Worm (Caenorhabditis elegans) whole organism, L4 larva: ENCODE measurements around the gene Y7A5A.6.

Source experiments
- F26F4.8 ChIP-seq: fragments of 200-800 bp; sonication (Bioruptor generic); conservative IDR thresholded peaks from 2 replicates; pipeline ENCODE4 v1.3.6; 2022; ENCODE audit warnings: missing genetic modification characterization, missing compliant biosample characterization
- R02D3.7 ChIP-seq: fragments of 150-350 bp; sonication (generic microtip); optimal IDR thresholded peaks from 3 replicates; lab custom pipeline; 2014; ENCODE audit warnings: missing biosample characterization, missing genetic modification characterization
- Y5F2A.4 ChIP-seq: fragments of 200-800 bp; sonication (Bioruptor generic); optimal IDR thresholded peaks from 2 replicates; lab custom pipeline; 2018; ENCODE audit warnings: mild to moderate bottlenecking, missing genetic modification characterization, missing compliant biosample characterization
- Y75B8A.6 ChIP-seq: fragments of 200-800 bp; sonication (Bioruptor generic); IDR thresholded peaks from 2 replicates; pipeline ENCODE4 v1.3.6; 2022; ENCODE audit warnings: missing genetic modification reagents, missing genetic modification characterization, missing compliant biosample characterization
- aha-1 ChIP-seq: fragments of 150-350 bp; peaks from one replicate; lab custom pipeline; 2014; ENCODE audit warnings: missing biosample characterization, missing genetic modification characterization
- aly-2 ChIP-seq: sonication (generic microtip); optimal IDR thresholded peaks from 2 replicates; lab custom pipeline; 2018; ENCODE audit warnings: missing biosample characterization, missing genetic modification characterization
- ceh-62 ChIP-seq: sonication (generic microtip); optimal IDR thresholded peaks from 2 replicates; lab custom pipeline; 2017; ENCODE audit warnings: missing biosample characterization, missing genetic modification characterization
- daf-16 ChIP-seq, 3 experiments: sonication (generic microtip); optimal IDR thresholded peaks; 2 replicates each; lab custom pipeline; 2016 to 2017; ENCODE audit warnings: missing genetic modification characterization in 3 of 3, missing genetic modification reagents in 3 of 3, mild to moderate bottlenecking in 2 of 3, missing compliant biosample characterization in 2 of 3, missing biosample characterization in 1 of 3, moderate library complexity in 1 of 3
- dmd-6 ChIP-seq: fragments of 200-800 bp; sonication (Bioruptor generic); IDR thresholded peaks from 2 replicates; pipeline ENCODE4 v1.3.6; 2022; ENCODE audit warnings: missing genetic modification reagents, missing genetic modification characterization, missing compliant biosample characterization
- dmd-9 ChIP-seq: fragments of 200-800 bp; sonication (Bioruptor generic); IDR thresholded peaks from 2 replicates; pipeline ENCODE4 v1.3.6; 2022; ENCODE audit warnings: missing genetic modification reagents, missing genetic modification characterization, missing compliant biosample characterization
- duxl-1 ChIP-seq: sonication (generic microtip); optimal IDR thresholded peaks from 2 replicates; lab custom pipeline; 2016; ENCODE audit warnings: mild to moderate bottlenecking, missing genetic modification characterization, moderate library complexity, missing compliant biosample characterization; ENCODE audit not compliant: poor library complexity
- dve-1 ChIP-seq: sonication (generic microtip); optimal IDR thresholded peaks from 2 replicates; lab custom pipeline; 2017; ENCODE audit warnings: antibody characterized with exemption, mild to moderate bottlenecking, missing genetic modification characterization, missing compliant biosample characterization; ENCODE audit not compliant: insufficient read depth
- fkh-10 ChIP-seq: fragments of 150-350 bp; optimal IDR thresholded peaks from 2 replicates; lab custom pipeline; 2014; ENCODE audit warnings: missing biosample characterization, missing genetic modification reagents, missing genetic modification characterization
- hlh-11 ChIP-seq: fragments of 200-800 bp; sonication (Bioruptor generic); optimal IDR thresholded peaks from 2 replicates; lab custom pipeline; 2018; ENCODE audit warnings: mild to moderate bottlenecking, missing genetic modification characterization, missing compliant biosample characterization
- lin-1 ChIP-seq: fragments of 200-800 bp; sonication (Bioruptor generic); IDR thresholded peaks from 2 replicates; pipeline ENCODE4 v1.3.6; 2022; ENCODE audit warnings: missing genetic modification reagents, missing genetic modification characterization, missing compliant biosample characterization
- lir-3 ChIP-seq: sonication (generic microtip); optimal IDR thresholded peaks from 2 replicates; lab custom pipeline; 2016; ENCODE audit warnings: mild to moderate bottlenecking, missing genetic modification characterization, missing compliant biosample characterization
- mes-2 ChIP-seq: sonication (generic microtip); optimal IDR thresholded peaks from 2 replicates; lab custom pipeline; 2016; ENCODE audit warnings: missing genotype, mild to moderate bottlenecking, missing genetic modification characterization, missing compliant biosample characterization; ENCODE audit not compliant: poor library complexity, severe bottlenecking
- nhr-10 ChIP-seq: fragments of 150-350 bp; optimal IDR thresholded peaks from 2 replicates; lab custom pipeline; 2014; ENCODE audit warnings: missing biosample characterization, missing genetic modification characterization
- nhr-111 ChIP-seq: fragments of 200-800 bp; sonication (Bioruptor generic); optimal IDR thresholded peaks from 2 replicates; lab custom pipeline; 2018; ENCODE audit warnings: mild to moderate bottlenecking, missing genetic modification characterization, missing compliant biosample characterization
- nhr-28 ChIP-seq: fragments of 150-350 bp; optimal IDR thresholded peaks from 2 replicates; lab custom pipeline; 2014; ENCODE audit warnings: missing biosample characterization, missing genetic modification characterization
- nhr-6 ChIP-seq: fragments of 150-350 bp; optimal IDR thresholded peaks from 2 replicates; lab custom pipeline; 2014; ENCODE audit warnings: missing biosample characterization, missing genetic modification characterization
- php-3 ChIP-seq: fragments of 200-800 bp; sonication (Bioruptor generic); IDR thresholded peaks from 2 replicates; pipeline ENCODE4 v1.3.6; 2022; ENCODE audit warnings: missing genetic modification reagents, missing genetic modification characterization, missing compliant biosample characterization
- pqm-1 ChIP-seq: sonication (generic microtip); optimal IDR thresholded peaks from 2 replicates; lab custom pipeline; 2017; ENCODE audit warnings: missing biosample characterization, missing genetic modification characterization
- saeg-2 ChIP-seq: fragments of 200-800 bp; sonication (Bioruptor generic); IDR thresholded peaks from 2 replicates; pipeline ENCODE4 v1.3.6; 2022; ENCODE audit warnings: missing genetic modification reagents, missing genetic modification characterization, missing compliant biosample characterization
- set-16 ChIP-seq: fragments of 200-800 bp; sonication (Bioruptor generic); IDR thresholded peaks from 2 replicates; pipeline ENCODE4 v1.3.6; 2022; ENCODE audit warnings: missing genetic modification reagents, missing genetic modification characterization, missing compliant biosample characterization
- snpc-4 ChIP-seq: fragments of 150-350 bp; optimal IDR thresholded peaks from 2 replicates; lab custom pipeline; 2014; ENCODE audit warnings: missing biosample characterization, missing genetic modification characterization
- spr-3 ChIP-seq: fragments of 200-800 bp; sonication (Bioruptor generic); optimal IDR thresholded peaks from 2 replicates; lab custom pipeline; 2018; ENCODE audit warnings: mild to moderate bottlenecking, missing genetic modification characterization, missing compliant biosample characterization
- tag-97 ChIP-seq: fragments of 200-800 bp; sonication (Bioruptor generic); IDR thresholded peaks from 2 replicates; pipeline ENCODE4 v1.3.6; 2022; ENCODE audit warnings: missing genetic modification characterization, missing compliant biosample characterization
- unc-130 ChIP-seq: sonication (generic microtip); optimal IDR thresholded peaks from 2 replicates; lab custom pipeline; 2016; ENCODE audit warnings: missing genetic modification reagents, missing genetic modification characterization, missing compliant biosample characterization
- unc-62 ChIP-seq, 3 experiments: fragments of 150-350 bp in 1 of 3; sonication (generic microtip); optimal IDR thresholded peaks in 2 of 3; peaks in 1 of 3; 1 replicate in 1 of 3; 2 replicates in 2 of 3; lab custom pipeline; 2014 to 2017; ENCODE audit warnings: missing biosample characterization in 3 of 3, missing genetic modification characterization in 3 of 3, missing genetic modification reagents in 3 of 3, missing genotype in 1 of 3
- zfp-2 ChIP-seq: sonication (generic microtip); optimal IDR thresholded peaks from 2 replicates; lab custom pipeline; 2016; ENCODE audit warnings: mild to moderate bottlenecking, missing genetic modification characterization, missing compliant biosample characterization
- zip-2 ChIP-seq: fragments of 150-350 bp; optimal IDR thresholded peaks from 2 replicates; lab custom pipeline; 2014; ENCODE audit warnings: missing biosample characterization, missing genetic modification characterization

The Y7A5A.6 gene

ce11 chrX:15773262-15773908 is 26.1 kb downstream of the Y7A5A.6 start, which contains the start of gene Y7A5A.13 (continued):
- no peak for TF ChIP-seq R02D3.7
- no peak for TF ChIP-seq Y75B8A.6 (GFP tag; lab: Robert Waterston, UW)
- peak; percentile 9 for TF ChIP-seq unc-130
- no peak for TF ChIP-seq saeg-2 (GFP tag; lab: Robert Waterston, UW)
- no peak for TF ChIP-seq fkh-10 (GFP tag; lab: Kevin White, UChicago)
- no peak for TF ChIP-seq tag-97 (GFP tag; lab: Robert Waterston, UW)
- TF ChIP-seq dmd-6, result peak; percentile 20
- TF ChIP-seq lin-1 (GFP tag; lab: Robert Waterston, UW), result peak; percentile 57
- no peak for TF ChIP-seq snpc-4 (tag; lab: Kevin White, UChicago)
- TF ChIP-seq nhr-6 (tag; lab: Kevin White, UChicago), result no peak
- no peak for TF ChIP-seq ceh-62 (tag; lab: Kevin White, UChicago)
- peak; percentile 54; the same call in 1 of the 2 replicates for TF ChIP-seq dmd-9 (GFP tag; lab: Robert Waterston, UW)
- no peak for TF ChIP-seq aly-2 (tag; lab: Kevin White, UChicago)
- TF ChIP-seq set-16 (GFP tag; lab: Robert Waterston, UW), result no peak
- TF ChIP-seq spr-3, result peak; percentile 13
- peak; percentile 4 for TF ChIP-seq nhr-111 (GFP tag; lab: Kevin White, UChicago)
- no peak for TF ChIP-seq php-3 (GFP tag; lab: Robert Waterston, UW)
- TF ChIP-seq zip-2 (tag; lab: Kevin White, UChicago), result no peak
- TF ChIP-seq lir-3 (tag; lab: Kevin White, UChicago), result peak; percentile 17

ce11 chrX:15772674-15773073 is 26.8 kb downstream of the Y7A5A.6 start, which contains the start of gene Y7A5A.2:
Gene Y7A5A.2 (minus strand): TSS chrX:15772735.
- TF ChIP-seq fkh-10 (GFP tag; lab: Kevin White, UChicago), result no peak
- peak; percentile 9 for TF ChIP-seq nhr-28 (tag; lab: Kevin White, UChicago)
- TF ChIP-seq unc-62 (GFP tag; optimal IDR thresholded peaks at IDR 0.05 in 1 of 2; lab: Kevin White, UChicago), result peak in 1 of 2 experiments; percentile 97
- no peak for TF ChIP-seq unc-62 (tag; optimal IDR thresholded peaks at IDR 0.05; lab: Kevin White, UChicago)
- no peak for TF ChIP-seq daf-16 (GFP tag; optimal IDR thresholded peaks at IDR 0.05; lab: Kevin White, UChicago)
- TF ChIP-seq daf-16 (tag; optimal IDR thresholded peaks at IDR 0.05; lab: Kevin White, UChicago), result peak; percentile 53
- no peak for TF ChIP-seq nhr-10
- TF ChIP-seq dve-1 (tag; lab: Kevin White, UChicago), result peak; percentile 38
- TF ChIP-seq, all 104 proteins: peak for 4

ce11 chrX:15771411-15771810 is 28.1 kb downstream of the Y7A5A.6 start, which contains the start of gene Y7A5A.1:
Gene Y7A5A.1 (minus strand): TSS chrX:15771493.
- TF ChIP-seq fkh-10 (GFP tag; lab: Kevin White, UChicago) (no peak), daf-16 (GFP tag; optimal IDR thresholded peaks at IDR 0.05; lab: Kevin White, UChicago) (no peak), daf-16 (tag; optimal IDR thresholded peaks at IDR 0.05; lab: Kevin White, UChicago) (peak; percentile 96), F26F4.8 (no peak), dve-1 (tag; lab: Kevin White, UChicago) (peak; percentile 15), mes-2 (tag; lab: Kevin White, UChicago) (peak; percentile 21), zfp-2 (no peak), unc-62 (GFP tag; optimal IDR thresholded peaks at IDR 0.05 in 1 of 2; lab: Kevin White, UChicago) (peak in 1 of 2 experiments; percentile 55), unc-62 (tag; optimal IDR thresholded peaks at IDR 0.05; lab: Kevin White, UChicago) (no peak), dmd-6 (peak; percentile 51; the same call in 1 of the 2 replicates), hlh-11 (tag; lab: Kevin White, UChicago) (peak; percentile 20), aha-1 (tag; lab: Kevin White, UChicago) (peak; percentile 26), pqm-1 (tag; lab: Kevin White, UChicago) (peak; percentile 61), nhr-28 (tag; lab: Kevin White, UChicago) (peak; percentile 43), Y5F2A.4 (no peak)

ce11 chrX:15770787-15771186 is 28.7 kb downstream of the Y7A5A.6 start:
- no peak for TF ChIP-seq duxl-1 (tag; lab: Kevin White, UChicago)
- TF ChIP-seq set-16 (GFP tag; lab: Robert Waterston, UW), result peak; percentile 37; the same call in 1 of the 2 replicates
- no peak for TF ChIP-seq F26F4.8
